Worm (Caenorhabditis elegans) whole organism, mixed stage, embryonic: ENCODE data around the gene F53C11.9.

Source experiments
- bed-3 ChIP-seq: fragments of 200-800 bp; sonication (Bioruptor generic); optimal IDR thresholded peaks from 3 replicates; lab custom pipeline; 2018; ENCODE audit warnings: mild to moderate bottlenecking, missing genetic modification characterization, moderate library complexity, missing compliant biosample characterization
- blmp-1 ChIP-seq: fragments of 150-350 bp; optimal IDR thresholded peaks from 2 replicates; lab custom pipeline; 2014; ENCODE audit warnings: missing biosample characterization, missing genetic modification characterization
- ceh-39 ChIP-seq: fragments of 150-350 bp; optimal IDR thresholded peaks from 2 replicates; lab custom pipeline; 2014; ENCODE audit warnings: missing biosample characterization, missing genetic modification characterization
- ceh-43 ChIP-seq: fragments of 200-800 bp; sonication (Bioruptor generic); optimal IDR thresholded peaks from 2 replicates; lab custom pipeline; 2018; ENCODE audit warnings: mild to moderate bottlenecking, missing genetic modification characterization, moderate library complexity, missing compliant biosample characterization
- ces-1 ChIP-seq: fragments of 150-350 bp; optimal IDR thresholded peaks from 2 replicates; lab custom pipeline; 2014; ENCODE audit warnings: missing biosample characterization, missing genetic modification reagents, missing genetic modification characterization
- cnd-1 ChIP-seq: fragments of 200-800 bp; sonication (Bioruptor generic); optimal IDR thresholded peaks from 2 replicates; lab custom pipeline; 2018; ENCODE audit warnings: mild to moderate bottlenecking, missing genetic modification characterization, missing compliant biosample characterization
- drap-1 ChIP-seq: fragments of 200-800 bp; sonication (Bioruptor generic); optimal IDR thresholded peaks from 3 replicates; lab custom pipeline; 2018; ENCODE audit warnings: mild to moderate bottlenecking, missing genetic modification characterization, missing compliant biosample characterization
- elt-1 ChIP-seq: sonication (generic microtip); optimal IDR thresholded peaks from 2 replicates; lab custom pipeline; 2017; ENCODE audit warnings: missing genetic modification characterization, mild to moderate bottlenecking, missing compliant biosample characterization, antibody characterized with exemption, moderate library complexity, borderline replicate concordance; ENCODE audit not compliant: insufficient read depth
- flh-1 ChIP-seq: fragments of 200-800 bp; sonication (Bioruptor generic); optimal IDR thresholded peaks from 2 replicates; lab custom pipeline; 2018; ENCODE audit warnings: mild to moderate bottlenecking, missing genetic modification characterization, moderate library complexity, missing compliant biosample characterization
- ham-2 ChIP-seq: fragments of 200-800 bp; sonication (Bioruptor generic); optimal IDR thresholded peaks from 2 replicates; lab custom pipeline; 2018; ENCODE audit warnings: mild to moderate bottlenecking, missing genetic modification characterization, missing compliant biosample characterization
- hlh-1 ChIP-seq: fragments of 150-350 bp; optimal IDR thresholded peaks from 2 replicates; lab custom pipeline; 2014; ENCODE audit warnings: missing biosample characterization, missing genetic modification reagents, missing genetic modification characterization
- lin-13 ChIP-seq: fragments of 150-350 bp; optimal IDR thresholded peaks from 2 replicates; lab custom pipeline; 2014; ENCODE audit warnings: missing biosample characterization, missing genetic modification characterization
- lsy-2 ChIP-seq: fragments of 150-350 bp; optimal IDR thresholded peaks from 2 replicates; lab custom pipeline; 2014; ENCODE audit warnings: missing biosample characterization, missing genetic modification characterization
- mab-5 ChIP-seq: fragments of 150-350 bp; optimal IDR thresholded peaks from 2 replicates; lab custom pipeline; 2014; ENCODE audit warnings: missing biosample characterization, missing genetic modification characterization
- mep-1 ChIP-seq: fragments of 150-350 bp; optimal IDR thresholded peaks from 2 replicates; lab custom pipeline; 2017; ENCODE audit warnings: missing biosample characterization, missing genetic modification reagents, missing genetic modification characterization, inconsistent platforms
- mls-2 ChIP-seq: sonication (generic microtip); optimal IDR thresholded peaks from 2 replicates; lab custom pipeline; 2016; ENCODE audit warnings: mild to moderate bottlenecking, missing genetic modification characterization, moderate library complexity, missing compliant biosample characterization
- nhr-2 ChIP-seq: fragments of 150-350 bp; optimal IDR thresholded peaks from 2 replicates; lab custom pipeline; 2014; ENCODE audit warnings: missing biosample characterization, missing genetic modification characterization
- nhr-237 ChIP-seq: fragments of 150-350 bp; optimal IDR thresholded peaks from 2 replicates; lab custom pipeline; 2014; ENCODE audit warnings: missing biosample characterization, missing genetic modification characterization
- nhr-28 ChIP-seq: fragments of 150-350 bp; optimal IDR thresholded peaks from 2 replicates; lab custom pipeline; 2014; ENCODE audit warnings: missing biosample characterization, missing genetic modification characterization
- nhr-76 ChIP-seq: sonication (generic microtip); optimal IDR thresholded peaks from 2 replicates; lab custom pipeline; 2017; ENCODE audit warnings: missing biosample characterization, missing genetic modification characterization
- pha-4 ChIP-seq: fragments of 150-350 bp; optimal IDR thresholded peaks from 2 replicates; lab custom pipeline; 2018; ENCODE audit warnings: missing biosample characterization, missing genetic modification reagents, missing genetic modification characterization
- sem-2 ChIP-seq: fragments of 200-800 bp; sonication (Bioruptor generic); optimal IDR thresholded peaks from 2 replicates; lab custom pipeline; 2018; ENCODE audit warnings: mild to moderate bottlenecking, missing genetic modification characterization, missing compliant biosample characterization
- snpc-4 ChIP-seq: fragments of 150-350 bp; optimal IDR thresholded peaks from 2 replicates; lab custom pipeline; 2014; ENCODE audit warnings: missing biosample characterization, missing genetic modification characterization
- sptf-1 ChIP-seq: sonication (generic microtip); optimal IDR thresholded peaks from 2 replicates; lab custom pipeline; 2017; ENCODE audit warnings: mild to moderate bottlenecking, missing genetic modification characterization, moderate library complexity, missing compliant biosample characterization
- unc-120 ChIP-seq: sonication (generic microtip); optimal IDR thresholded peaks from 2 replicates; lab custom pipeline; 2017; ENCODE audit warnings: missing genetic modification characterization, missing compliant biosample characterization; ENCODE audit not compliant: poor library complexity, severe bottlenecking
- unc-39 ChIP-seq: fragments of 150-350 bp; optimal IDR thresholded peaks from 2 replicates; lab custom pipeline; 2014; ENCODE audit warnings: missing biosample characterization, missing genetic modification characterization
- unc-62 ChIP-seq: fragments of 150-350 bp; optimal IDR thresholded peaks from 2 replicates; lab custom pipeline; 2014; ENCODE audit warnings: missing biosample characterization, missing genetic modification reagents, missing genetic modification characterization
- zip-8 ChIP-seq: fragments of 150-350 bp; optimal IDR thresholded peaks from 2 replicates; lab custom pipeline; 2014; ENCODE audit warnings: missing biosample characterization, missing genetic modification characterization
- ztf-11 ChIP-seq: fragments of 150-350 bp; optimal IDR thresholded peaks from 2 replicates; lab custom pipeline; 2014; ENCODE audit warnings: missing biosample characterization, missing genetic modification characterization

F53C11.9 gene

DNA sequence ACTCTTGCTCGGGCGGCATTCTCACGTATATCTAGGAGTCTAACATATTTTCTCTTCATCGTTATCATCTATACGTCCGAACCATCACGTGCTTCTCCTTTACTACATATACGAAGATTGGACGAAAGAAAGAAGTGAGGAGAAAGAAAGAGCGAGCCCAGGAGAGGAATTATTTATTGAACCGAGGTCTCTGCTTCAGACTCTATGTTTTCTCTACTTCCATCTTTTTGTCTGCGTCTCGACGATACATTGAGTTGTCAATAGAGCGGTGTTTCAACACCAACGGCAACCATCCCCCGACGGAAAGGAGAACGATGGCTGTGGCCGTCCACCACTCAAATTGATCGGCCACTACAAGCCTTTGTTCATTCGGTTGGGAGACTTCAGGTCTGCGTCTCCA lies 11.5 kb downstream of the F53C11.9 start:
- peak; percentile 91 for TF ChIP-seq unc-120 (tag; lab: Kevin White, UChicago)
- no peak for TF ChIP-seq sem-2
- no peak for TF ChIP-seq zip-8 (tag; lab: Kevin White, UChicago)
- no peak for TF ChIP-seq elt-1 (tag; lab: Kevin White, UChicago)
- peak; percentile 38 for TF ChIP-seq sptf-1 (tag; lab: Kevin White, UChicago)
- no peak for TF ChIP-seq nhr-76 (tag; lab: Kevin White, UChicago)
- TF ChIP-seq lin-13: peak; percentile 78
- TF ChIP-seq mls-2 (tag; lab: Kevin White, UChicago): peak; percentile 85
- TF ChIP-seq cnd-1 (tag; lab: Kevin White, UChicago): peak; percentile 9
- peak; percentile 59 for TF ChIP-seq ces-1
- peak; percentile 81 for TF ChIP-seq mep-1
- TF ChIP-seq unc-62 (GFP tag; lab: Kevin White, UChicago): peak; percentile 94
- peak; percentile 47 for TF ChIP-seq hlh-1 (tag; lab: Kevin White, UChicago)
- TF ChIP-seq bed-3 (GFP tag; lab: Kevin White, UChicago): no peak
- TF ChIP-seq drap-1: peak; percentile 43
- TF ChIP-seq nhr-2 (tag; lab: Kevin White, UChicago): peak; percentile 93
- peak; percentile 97 for TF ChIP-seq pha-4 (tag; lab: Kevin White, UChicago)
- TF ChIP-seq ztf-11 (tag; lab: Kevin White, UChicago): no peak
- no peak for TF ChIP-seq nhr-28 (tag; lab: Kevin White, UChicago)
- peak; percentile 75 for TF ChIP-seq lsy-2 (tag; lab: Kevin White, UChicago)
- peak; percentile 24 for TF ChIP-seq ceh-43 (GFP tag; lab: Kevin White, UChicago)
- TF ChIP-seq nhr-237: peak; percentile 82
- peak; percentile 36 for TF ChIP-seq ceh-39 (tag; lab: Kevin White, UChicago)

DNA sequence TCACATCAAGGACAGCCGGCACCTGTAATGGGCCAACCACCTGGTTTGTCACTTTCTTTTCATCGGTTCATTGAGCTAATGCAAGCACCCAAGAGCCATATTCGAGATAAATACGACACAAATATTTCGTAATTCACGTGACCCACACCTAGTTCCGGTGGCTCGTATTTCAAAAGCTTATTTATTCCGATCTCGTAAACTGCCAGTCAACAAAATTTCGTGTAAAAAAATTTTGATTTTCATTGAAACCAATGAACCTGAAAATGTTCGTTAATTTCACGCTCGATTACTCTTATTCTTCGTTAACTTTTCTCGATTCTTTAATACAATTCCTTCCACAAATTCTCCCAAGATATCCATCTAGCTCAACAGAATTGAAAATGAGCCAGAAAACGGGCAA lies 12.3 kb downstream of the F53C11.9 start:
- no peak for TF ChIP-seq ceh-43 (GFP tag; lab: Kevin White, UChicago)
- TF ChIP-seq sem-2: no peak
- TF ChIP-seq, all 35 proteins: peak for 0

- no peak for TF ChIP-seq ham-2 (GFP tag; lab: Kevin White, UChicago)
- no peak for TF ChIP-seq snpc-4 (tag; lab: Kevin White, UChicago)
- no peak for TF ChIP-seq nhr-237
Observed at ce11 chrV:13790557-13790956, 12.7 kb downstream of the F53C11.9 start.

DNA sequence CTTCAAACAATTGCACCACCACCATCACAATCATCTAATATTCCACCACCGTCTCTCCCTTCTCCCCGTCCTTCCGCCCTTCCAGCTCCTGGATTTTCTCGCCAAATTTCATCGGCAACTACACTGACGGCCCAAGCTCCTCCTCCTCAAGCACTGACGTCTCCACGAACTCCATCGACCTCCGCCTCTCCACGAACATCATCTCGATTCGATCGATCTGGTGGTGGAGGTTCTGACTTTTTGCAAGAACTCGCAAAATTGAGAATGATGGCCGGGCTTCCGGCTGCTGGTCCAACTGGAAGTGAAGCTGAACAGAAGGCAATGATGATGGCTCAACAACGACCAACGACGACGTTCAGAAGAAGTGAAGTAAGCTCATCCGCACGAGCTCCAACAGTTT lies 16.2 kb downstream of the F53C11.9 start:
- TF ChIP-seq unc-39 (tag; lab: Kevin White, UChicago) (no peak), blmp-1 (no peak), flh-1 (GFP tag; lab: Kevin White, UChicago) (no peak), lin-13 (no peak)

DNA sequence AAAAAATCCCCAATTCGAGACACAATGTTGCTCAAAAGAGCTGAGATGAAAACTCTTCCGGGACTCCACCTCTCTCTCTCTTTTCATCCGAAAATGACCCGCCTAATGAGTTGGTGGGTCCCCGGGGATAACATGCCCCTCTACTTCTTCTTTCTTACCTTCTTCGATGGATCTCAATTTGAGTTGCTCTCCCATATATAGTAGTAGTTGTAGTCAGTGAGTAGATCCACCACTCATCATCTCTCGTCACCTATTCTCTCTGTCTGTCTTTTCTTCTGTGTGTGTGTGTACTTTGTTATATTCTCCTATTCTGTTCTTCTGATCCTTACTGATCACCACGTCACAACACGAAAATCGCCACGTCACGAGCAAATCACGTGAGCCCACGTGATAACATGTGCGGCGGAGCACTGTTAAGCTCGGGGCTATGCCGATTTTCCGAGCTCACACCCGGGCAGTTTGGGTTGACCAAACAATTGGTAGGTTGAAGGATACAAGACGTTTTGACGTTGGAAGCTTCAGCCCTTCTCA lies 18.5 kb downstream of the F53C11.9 start, which contains the start of gene twk-32:
Gene twk-32 (plus strand): TSS at position 396 of the 531 bp plus-strand sequence.
- TF ChIP-seq nhr-237 (no peak), mep-1 (no peak), ces-1 (peak; percentile 18), ham-2 (GFP tag; lab: Kevin White, UChicago) (no peak)

DNA sequence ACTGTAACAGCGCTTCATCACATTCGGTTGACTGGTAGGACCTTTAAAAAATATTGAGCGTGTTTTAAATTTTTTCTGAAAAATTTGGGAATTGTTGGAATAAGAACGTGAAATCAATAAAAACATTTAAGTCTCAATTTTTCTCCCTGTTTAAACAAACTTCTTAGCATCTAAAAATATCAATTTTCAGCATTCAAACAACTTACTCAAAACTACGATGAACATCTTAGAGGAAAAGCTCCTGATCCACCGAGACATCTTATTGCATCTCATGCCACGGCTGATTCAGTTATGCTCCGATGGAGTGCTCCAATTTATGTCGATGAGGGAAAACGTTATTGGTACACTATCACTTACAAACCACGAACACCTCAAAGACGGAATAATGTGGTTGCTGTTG lies 21.4 kb downstream of the F53C11.9 start:
- TF ChIP-seq ces-1: no peak

ce11 chrV:13803902-13804301 lies 26.1 kb downstream of the F53C11.9 start, which contains the start of gene swan-2:
Gene swan-2, minus strand, starts transcription at chrV:13804281.
- TF ChIP-seq unc-39 (tag; lab: Kevin White, UChicago) (no peak), cnd-1 (tag; lab: Kevin White, UChicago) (no peak), ces-1 (no peak), mab-5 (tag; lab: Kevin White, UChicago) (no peak), ceh-43 (GFP tag; lab: Kevin White, UChicago) (no peak)
